Fruit fly (Drosophila melanogaster) whole organism, embryonic: ENCODE data around the gene Mo25.
A peak's percentile ranks its signal among the peaks of the same experiment; 100 is the strongest.

Experiments used
- Ada2b ChIP-seq: fragments of 200-800 bp; sonication (Bioruptor generic); IDR thresholded peaks from 2 replicates; pipeline ENCODE4 v1.3.6; 2022; ENCODE audit warnings: missing biosample characterization, missing genetic modification characterization
- Blimp-1 ChIP-seq: fragments of 200-800 bp; sonication (Bioruptor generic); optimal IDR thresholded peaks from 3 replicates; lab custom pipeline; 2018; ENCODE audit warnings: missing biosample characterization, missing genetic modification characterization, mild to moderate bottlenecking, moderate library complexity, missing genetic modification reagents
- CG10462 ChIP-seq: fragments of 200-800 bp; sonication (Bioruptor generic); optimal IDR thresholded peaks from 2 replicates; lab custom pipeline; 2016; ENCODE audit warnings: missing biosample characterization, missing genetic modification characterization
- CG10654 ChIP-seq: fragments of 200-800 bp; sonication (Bioruptor generic); optimal IDR thresholded peaks from 2 replicates; lab custom pipeline; 2016; ENCODE audit warnings: missing biosample characterization, missing genetic modification characterization
- CG11695 ChIP-seq: fragments of 200-800 bp; sonication (Bioruptor generic); IDR thresholded peaks from 3 replicates; pipeline ENCODE4 v1.3.6; 2022; ENCODE audit warnings: missing biosample characterization, missing genetic modification characterization
- CG12236 ChIP-seq: fragments of 200-800 bp; sonication (Bioruptor generic); optimal IDR thresholded peaks from 2 replicates; lab custom pipeline; 2016; ENCODE audit warnings: missing biosample characterization, missing genetic modification characterization
- CG13123 ChIP-seq: fragments of 200-800 bp; sonication (Bioruptor generic); optimal IDR thresholded peaks from 2 replicates; lab custom pipeline; 2016; ENCODE audit warnings: missing biosample characterization, missing genetic modification characterization
- CG14441 ChIP-seq: fragments of 200-800 bp; sonication (Bioruptor generic); IDR thresholded peaks from 2 replicates; pipeline ENCODE4 v1.3.6; 2022; ENCODE audit warnings: missing biosample characterization, missing genetic modification characterization
- CG15696 ChIP-seq: fragments of 200-800 bp; sonication (Bioruptor generic); optimal IDR thresholded peaks from 2 replicates; lab custom pipeline; 2019; ENCODE audit warnings: missing biosample characterization, mild to moderate bottlenecking, missing genetic modification characterization, moderate library complexity
- CG1603 ChIP-seq: fragments of 200-800 bp; sonication (Bioruptor generic); optimal IDR thresholded peaks from 2 replicates; lab custom pipeline; 2019; ENCODE audit warnings: missing biosample characterization, mild to moderate bottlenecking, missing genetic modification characterization, moderate library complexity
- CG17186 ChIP-seq: fragments of 200-800 bp; sonication (Bioruptor generic); optimal IDR thresholded peaks from 3 replicates; lab custom pipeline; 2017; ENCODE audit warnings: missing biosample characterization, missing genetic modification reagents, missing genetic modification characterization
- CG18262 ChIP-seq: fragments of 200-800 bp; optimal IDR thresholded peaks from 3 replicates; lab custom pipeline; 2019; ENCODE audit warnings: missing biosample characterization, mild to moderate bottlenecking, missing genetic modification characterization, moderate library complexity
- CG2202 ChIP-seq: fragments of 200-800 bp; sonication (Bioruptor generic); optimal IDR thresholded peaks from 2 replicates; lab custom pipeline; 2018; ENCODE audit warnings: missing biosample characterization, mild to moderate bottlenecking, missing genetic modification characterization
- CG2712 ChIP-seq: fragments of 200-800 bp; optimal IDR thresholded peaks from 3 replicates; lab custom pipeline; 2019; ENCODE audit warnings: missing biosample characterization, mild to moderate bottlenecking, missing genetic modification characterization, moderate library complexity
- CG34422 ChIP-seq: fragments of 200-800 bp; sonication (Bioruptor generic); IDR thresholded peaks from 3 replicates; pipeline ENCODE4 v1.3.6; 2022; ENCODE audit warnings: missing biosample characterization, missing genetic modification characterization
- CG4360 ChIP-seq: fragments of 200-800 bp; sonication (Bioruptor generic); IDR thresholded peaks from 2 replicates; pipeline ENCODE4 v1.3.6; 2022; ENCODE audit warnings: missing biosample characterization, missing genetic modification characterization
- CG7372 ChIP-seq: fragments of 200-800 bp; sonication (Bioruptor generic); IDR thresholded peaks from 2 replicates; pipeline ENCODE4 v1.3.6; 2022; ENCODE audit warnings: missing biosample characterization, missing genetic modification characterization
- CG8765 ChIP-seq: fragments of 200-800 bp; sonication (Bioruptor generic); IDR thresholded peaks from 2 replicates; pipeline ENCODE4 v1.3.6; 2022; ENCODE audit warnings: missing biosample characterization, missing genetic modification characterization
- CG9215 ChIP-seq: fragments of 200-800 bp; sonication (Bioruptor generic); IDR thresholded peaks from 2 replicates; pipeline ENCODE4 v1.3.6; 2022; ENCODE audit warnings: missing biosample characterization, missing genetic modification characterization
- Chrac-16 ChIP-seq: fragments of 200-800 bp; sonication (Bioruptor generic); optimal IDR thresholded peaks from 3 replicates; lab custom pipeline; 2016; ENCODE audit warnings: missing biosample characterization, missing genetic modification characterization
- Drgx ChIP-seq: fragments of 200-800 bp; sonication (Bioruptor generic); IDR thresholded peaks from 2 replicates; pipeline ENCODE4 v1.3.6; 2022; ENCODE audit warnings: missing biosample characterization, missing genetic modification characterization
- H2.0 ChIP-seq: fragments of 200-800 bp; sonication (Bioruptor generic); IDR thresholded peaks from 2 replicates; pipeline ENCODE4 v1.3.6; 2022; ENCODE audit warnings: missing biosample characterization, missing genetic modification characterization
- Spps ChIP-seq: fragments of 200-800 bp; sonication (Bioruptor generic); optimal IDR thresholded peaks from 2 replicates; lab custom pipeline; 2018; ENCODE audit warnings: missing biosample characterization, mild to moderate bottlenecking, missing genetic modification characterization
- TFAM ChIP-seq: fragments of 200-800 bp; sonication (Bioruptor generic); optimal IDR thresholded peaks from 2 replicates; lab custom pipeline; 2017; ENCODE audit warnings: missing biosample characterization, missing genetic modification characterization, inconsistent platforms
- chm ChIP-seq: fragments of 200-800 bp; sonication (Bioruptor generic); IDR thresholded peaks from 2 replicates; pipeline ENCODE4 v1.3.6; 2022; ENCODE audit warnings: missing biosample characterization, missing genetic modification characterization
- dan ChIP-seq: fragments of 200-800 bp; sonication (Bioruptor generic); IDR thresholded peaks from 2 replicates; pipeline ENCODE4 v1.3.6; 2022; ENCODE audit warnings: missing biosample characterization, missing genetic modification characterization
- dpn ChIP-seq, 2 experiments: fragments of 200-800 bp; sonication (Bioruptor generic); optimal IDR thresholded peaks; 3 replicates each; lab custom pipeline; 2016; ENCODE audit warnings: missing biosample characterization in 2 of 2, missing genetic modification characterization in 2 of 2
- dysf ChIP-seq: fragments of 200-800 bp; sonication (Bioruptor generic); IDR thresholded peaks from 3 replicates; pipeline ENCODE4 v1.3.6; 2022; ENCODE audit warnings: missing biosample characterization, missing genetic modification characterization
- kah ChIP-seq: fragments of 200-800 bp; sonication (Bioruptor generic); optimal IDR thresholded peaks from 2 replicates; lab custom pipeline; 2018; ENCODE audit warnings: missing biosample characterization, mild to moderate bottlenecking, missing genetic modification characterization
- knrl ChIP-seq: fragments of 200-800 bp; sonication (Bioruptor generic); IDR thresholded peaks from 3 replicates; pipeline ENCODE4 v1.3.6; 2022; ENCODE audit warnings: missing biosample characterization, missing genetic modification characterization; ENCODE audit not compliant: partially characterized antibody
- lab ChIP-seq: fragments of 200-800 bp; sonication (Bioruptor generic); optimal IDR thresholded peaks from 3 replicates; lab custom pipeline; 2017; ENCODE audit warnings: missing biosample characterization, missing genetic modification characterization, mild to moderate bottlenecking, moderate library complexity, missing genetic modification reagents
- mam ChIP-seq: fragments of 200-800 bp; sonication (Bioruptor generic); optimal IDR thresholded peaks from 3 replicates; lab custom pipeline; 2016; ENCODE audit warnings: missing biosample characterization, missing genetic modification characterization
- mirr ChIP-seq: fragments of 200-800 bp; sonication (Bioruptor generic); optimal IDR thresholded peaks from 3 replicates; lab custom pipeline; 2018; ENCODE audit warnings: missing biosample characterization, mild to moderate bottlenecking, missing genetic modification characterization
- otp ChIP-seq: fragments of 200-800 bp; sonication (Bioruptor generic); IDR thresholded peaks from 3 replicates; pipeline ENCODE4, ENCODE4 v1.3.6; 2022; ENCODE audit warnings: missing biosample characterization, missing genetic modification characterization
- pan ChIP-seq, 4 experiments: fragments of >200 bp in 3 of 4; fragments of 200-800 bp in 1 of 4; sonication (Bioruptor generic) in 1 of 4; optimal IDR thresholded peaks in 3 of 4; IDR thresholded peaks in 1 of 4; 2 replicates each; pipeline versions ENCODE4 v1.3.6 to Lab custom; 2017 to 2022; ENCODE audit warnings: missing biosample characterization in 2 of 4, missing genetic modification characterization in 2 of 4, mixed read lengths in 1 of 4
- pnt ChIP-seq: fragments of 200-800 bp; sonication (Bioruptor generic); optimal IDR thresholded peaks from 3 replicates; lab custom pipeline; 2016; ENCODE audit warnings: missing biosample characterization, missing genetic modification characterization
- prd ChIP-seq, 3 experiments: fragments of >200 bp in 2 of 3; fragments of 200-800 bp in 1 of 3; sonication (Bioruptor generic) in 1 of 3; optimal IDR thresholded peaks in 2 of 3; IDR thresholded peaks in 1 of 3; 2 replicates in 2 of 3; 3 replicates in 1 of 3; pipeline versions ENCODE4 v1.3.6 to Lab custom; 2017 to 2022; ENCODE audit warnings: missing biosample characterization in 1 of 3, missing genetic modification characterization in 1 of 3
- ro ChIP-seq: fragments of 200-800 bp; sonication (Bioruptor generic); IDR thresholded peaks from 2 replicates; pipeline ENCODE4 v1.3.6; 2022; ENCODE audit warnings: missing biosample characterization, missing genetic modification characterization
- sens ChIP-seq: fragments of 200-800 bp; sonication (Bioruptor generic); peaks from one replicate; lab custom pipeline; 2016; ENCODE audit warnings: missing biosample characterization, missing genetic modification characterization
- sug ChIP-seq: fragments of 200-800 bp; optimal IDR thresholded peaks from 2 replicates; lab custom pipeline; 2019; ENCODE audit warnings: missing biosample characterization, mild to moderate bottlenecking, missing genetic modification characterization, moderate library complexity

Gene Mo25

dm6 chr3L:16631844-16632537 is 16.7 kb upstream of the Mo25 start (continued):
- TF ChIP-seq lab (GFP tag; lab: Kevin White, UChicago) = no peak
- peak; percentile 80 for TF ChIP-seq sens
- TF ChIP-seq mam (GFP tag; lab: Kevin White, UChicago) = no peak
- TF ChIP-seq CG2712 (tag; lab: Kevin White, UChicago) = peak; percentile 15
- TF ChIP-seq TFAM (GFP tag; lab: Kevin White, UChicago) = no peak
- TF ChIP-seq chm (GFP tag; lab: Robert Waterston, UW) = no peak
- TF ChIP-seq CG15696 (tag; lab: Kevin White, UChicago) = no peak
- TF ChIP-seq Chrac-16 (GFP tag; lab: Kevin White, UChicago) = no peak
- no peak for TF ChIP-seq dpn (GFP tag; optimal IDR thresholded peaks at IDR 0.05; lab: Kevin White, UChicago)
- TF ChIP-seq CG8765 (GFP tag; lab: Robert Waterston, UW) = no peak
- TF ChIP-seq CG34422 (GFP tag; lab: Robert Waterston, UW) = 0 out of 3 replicates have a peak, but pooled peaks have one; percentile 38
- no peak for TF ChIP-seq mirr (GFP tag; lab: Kevin White, UChicago)
- TF ChIP-seq CG10654 = no peak
- no peak for TF ChIP-seq sug (tag; lab: Kevin White, UChicago)
- TF ChIP-seq Drgx (GFP tag; lab: Robert Waterston, UW) = no peak
- no peak for TF ChIP-seq pnt (GFP tag; lab: Kevin White, UChicago)
- TF ChIP-seq CG2202 = no peak
- no peak for TF ChIP-seq pan (optimal IDR thresholded peaks at IDR 0.05; lab: Kevin White, UChicago)
- peak in 1 of 2 experiments; percentile 20 for TF ChIP-seq pan (GFP tag; optimal IDR thresholded peaks at IDR 0.05 in 1 of 2, IDR thresholded peaks at IDR 0.05 in 1 of 2)
- no peak for TF ChIP-seq ro (GFP tag; lab: Robert Waterston, UW)
- TF ChIP-seq prd (optimal IDR thresholded peaks at IDR 0.05; lab: Kevin White, UChicago) = no peak
- peak; percentile 61; the same call in 2 of the 3 replicates for TF ChIP-seq prd (GFP tag; IDR thresholded peaks at IDR 0.05; lab: Robert Waterston, UW)
- TF ChIP-seq H2.0 (GFP tag; lab: Robert Waterston, UW) = no peak
- TF ChIP-seq CG18262 = peak; percentile 26
- no peak for TF ChIP-seq Ada2b
- TF ChIP-seq, all 482 proteins: peak for 22

dm6 chr3L:16629793-16630192 is 14.5 kb upstream of the Mo25 start:
- TF ChIP-seq CG14441 = no peak
- no peak for TF ChIP-seq CG9215 (GFP tag; lab: Robert Waterston, UW)
- TF ChIP-seq dysf (GFP tag; lab: Robert Waterston, UW) = no peak
- TF ChIP-seq CG11695 (GFP tag; lab: Robert Waterston, UW) = no peak
- TF ChIP-seq CG1603 = no peak
- no peak for TF ChIP-seq kah (GFP tag; lab: Kevin White, UChicago)
- TF ChIP-seq CG17186 (GFP tag; lab: Kevin White, UChicago) = no peak
- no peak for TF ChIP-seq CG10462 (GFP tag; lab: Kevin White, UChicago)
- TF ChIP-seq dpn (GFP tag; optimal IDR thresholded peaks at IDR 0.05; lab: Kevin White, UChicago) = no peak
- no peak for TF ChIP-seq otp (GFP tag; lab: Robert Waterston, UW)
- no peak for TF ChIP-seq Blimp-1 (GFP tag; lab: Kevin White, UChicago)
- no peak for TF ChIP-seq CG12236 (GFP tag; lab: Kevin White, UChicago)
- no peak for TF ChIP-seq dan (GFP tag; lab: Robert Waterston, UW)
- TF ChIP-seq Spps (tag; lab: Kevin White, UChicago) = no peak
- no peak for TF ChIP-seq CG13123 (GFP tag; lab: Kevin White, UChicago)

dm6 chr3L:16626199-16626598 is 10.9 kb upstream of the Mo25 start:
- TF ChIP-seq knrl (GFP tag; lab: Robert Waterston, UW) (no peak), CG7372 (GFP tag; lab: Robert Waterston, UW) (no peak), CG4360 (peak; percentile 93)
